Fruit fly (Drosophila melanogaster): ENCODE results near the gene CG13287.

Gene CG13287

DNA sequence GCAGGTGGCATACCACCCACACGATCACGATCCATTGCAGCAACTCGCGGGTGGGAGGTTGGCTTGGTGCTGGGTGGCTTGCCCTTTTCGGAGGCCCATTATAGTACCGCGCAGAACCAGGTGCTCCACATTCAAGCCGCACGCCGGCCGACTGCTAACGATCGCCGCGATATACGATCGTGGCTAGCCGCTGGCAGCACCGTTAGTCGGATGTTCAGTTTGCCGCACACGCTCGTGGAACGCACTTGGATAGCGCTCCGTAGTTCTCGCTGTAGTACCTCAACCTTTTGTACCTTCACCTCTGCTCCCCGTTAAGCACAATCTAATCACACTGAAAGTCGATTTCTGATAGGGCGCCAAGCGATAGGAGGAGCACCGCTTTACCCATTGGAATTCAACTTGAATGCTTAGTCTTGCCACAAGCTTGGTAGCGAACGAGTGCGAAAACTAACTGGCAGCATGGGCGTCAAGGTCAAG is 41.6 kb downstream of the CG13287 start, which contains the start of gene CG33523:
Gene CG33523 (plus strand): TSS at position 217 of the 477 bp plus-strand sequence.
- no peak for TF ChIP-seq fd85E (GFP tag; optimal IDR thresholded peaks at IDR 0.05)
- TF ChIP-seq fkh (GFP tag; optimal IDR thresholded peaks at IDR 0.05) = no peak
- no peak for TF ChIP-seq CG10669 (GFP tag; optimal IDR thresholded peaks at IDR 0.05)
- no peak for TF ChIP-seq CG3919 (GFP tag; optimal IDR thresholded peaks at IDR 0.05)
- TF ChIP-seq Ets96B (tag; optimal IDR thresholded peaks at IDR 0.05) = no peak

DNA sequence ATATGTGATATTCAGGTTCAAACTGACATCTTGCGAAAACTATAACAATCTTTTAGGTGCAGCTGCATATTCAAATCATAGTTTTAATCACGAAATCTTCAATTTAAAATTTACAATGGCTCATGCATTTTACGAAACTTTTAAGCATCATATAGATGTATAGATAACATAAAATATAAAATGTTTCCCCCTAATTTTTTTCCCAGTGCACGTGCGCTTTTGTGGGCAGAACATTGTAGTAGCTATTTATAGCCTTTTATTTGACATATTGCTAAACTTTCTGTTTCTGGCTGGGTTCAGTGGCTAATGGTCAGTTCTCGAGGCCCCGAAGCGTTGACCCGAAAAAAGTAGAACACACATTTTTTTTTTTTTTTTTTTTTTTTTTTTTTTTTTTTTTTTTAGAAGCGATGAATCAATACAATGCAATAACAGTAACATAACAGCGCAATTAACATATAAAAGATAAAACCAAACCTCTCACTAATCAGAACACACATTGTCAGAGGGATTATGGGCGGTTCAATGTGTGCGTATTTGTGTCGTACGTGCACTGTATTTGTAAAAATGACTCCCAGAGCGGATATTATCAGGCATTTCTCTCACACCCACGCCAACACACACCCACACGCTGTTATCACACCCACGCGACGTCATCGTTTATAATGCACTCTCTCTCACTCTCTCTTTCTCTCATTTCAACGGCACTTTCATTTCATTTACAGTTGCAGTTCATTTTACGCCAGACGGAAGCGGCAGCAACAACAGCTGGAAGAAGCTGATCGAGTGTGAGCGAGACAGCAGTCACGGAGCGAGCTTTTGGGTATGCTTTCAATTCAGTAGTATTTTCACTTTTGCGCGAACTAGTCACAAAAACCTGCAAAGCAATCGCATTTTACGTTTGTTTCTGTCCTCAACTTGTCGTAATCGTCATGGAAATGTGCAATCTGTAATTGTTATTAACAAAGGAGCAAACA is 44.2 kb downstream of the CG13287 start:
- TF ChIP-seq ss (GFP tag; optimal IDR thresholded peaks at IDR 0.05) (peak in 1 of 2 experiments; percentile 7), Lpt (GFP tag; optimal IDR thresholded peaks at IDR 0.05) (no peak), Ets21C (GFP tag; optimal IDR thresholded peaks at IDR 0.05) (no peak), lz (GFP tag; optimal IDR thresholded peaks at IDR 0.05) (peak; percentile 27), Blimp-1 (GFP tag; optimal IDR thresholded peaks at IDR 0.05) (peak; percentile 97), salr (GFP tag; optimal IDR thresholded peaks at IDR 0.05) (no peak), Gug (GFP tag; IDR thresholded peaks at IDR 0.05) (no peak), Smox (GFP tag; optimal IDR thresholded peaks at IDR 0.05) (peak; percentile 8), CG4318 (GFP tag; optimal IDR thresholded peaks at IDR 0.05) (no peak), Hr38 (GFP tag; optimal IDR thresholded peaks at IDR 0.05) (no peak), CG6276 (GFP tag; optimal IDR thresholded peaks at IDR 0.05) (peak; percentile 14), cyc (GFP tag; optimal IDR thresholded peaks at IDR 0.05) (no peak), Hr4 (GFP tag; optimal IDR thresholded peaks at IDR 0.05) (peak; percentile 48), Hr39 (GFP tag; optimal IDR thresholded peaks at IDR 0.05) (peak; percentile 25), spab (GFP tag; optimal IDR thresholded peaks at IDR 0.05) (no peak), OdsH (GFP tag; optimal IDR thresholded peaks at IDR 0.05) (peak; percentile 33), CG11762 (GFP tag; optimal IDR thresholded peaks at IDR 0.05; ENCODE audit: insufficient read depth) (no peak), CG10631 (GFP tag; optimal IDR thresholded peaks at IDR 0.05) (peak; percentile 6), eg (GFP tag; IDR thresholded peaks at IDR 0.05) (peak; percentile 59; the same call in 1 of the 3 replicates), CG9139 (GFP tag; optimal IDR thresholded peaks at IDR 0.05) (peak; percentile 0), CG11902 (GFP tag; optimal IDR thresholded peaks at IDR 0.05) (no peak), achi (GFP tag; optimal IDR thresholded peaks at IDR 0.05) (peak; percentile 19), svp (GFP tag) (peak; percentile 82), Eip75B (GFP tag; optimal IDR thresholded peaks at IDR 0.05) (peak; percentile 1), Eip78C (GFP tag) (peak; percentile 72), esn (GFP tag; optimal IDR thresholded peaks at IDR 0.05) (peak; percentile 42), CG6792 (GFP tag; optimal IDR thresholded peaks at IDR 0.05) (no peak), CG8119 (GFP tag; IDR thresholded peaks at IDR 0.05) (no peak; the same call in 2 of the 3 replicates), fkh (GFP tag; optimal IDR thresholded peaks at IDR 0.05) (no peak), dsx (GFP tag; optimal IDR thresholded peaks at IDR 0.05; ENCODE audit: poor library complexity, severe bottlenecking) (peak; percentile 14), Ets96B (tag; optimal IDR thresholded peaks at IDR 0.05) (no peak), topi (GFP tag; optimal IDR thresholded peaks at IDR 0.05) (peak; percentile 28), Sox15 (GFP tag; optimal IDR thresholded peaks at IDR 0.05) (no peak), CG15336 (GFP tag; IDR thresholded peaks at IDR 0.05) (peak; percentile 37; the same call in 1 of the 2 replicates), net (GFP tag; optimal IDR thresholded peaks at IDR 0.05) (peak; percentile 11), Met (GFP tag; optimal IDR thresholded peaks at IDR 0.05) (peak; percentile 19), CG31627 (GFP tag; optimal IDR thresholded peaks at IDR 0.05) (peak; percentile 23), CG10669 (GFP tag; optimal IDR thresholded peaks at IDR 0.05) (no peak), Eip93F (GFP tag; optimal IDR thresholded peaks at IDR 0.05) (no peak), CG16779 (tag; optimal IDR thresholded peaks at IDR 0.05) (peak; percentile 29), CG32006 (GFP tag; optimal IDR thresholded peaks at IDR 0.05) (peak; percentile 22), CG8632 (GFP tag; optimal IDR thresholded peaks at IDR 0.05) (no peak), acj6 (GFP tag; optimal IDR thresholded peaks at IDR 0.05) (peak; percentile 22), CG1621 (tag; optimal IDR thresholded peaks at IDR 0.05) (peak; percentile 46), dac (GFP tag; optimal IDR thresholded peaks at IDR 0.05) (no peak)
